Fruit fly (Drosophila melanogaster): Measurements from ENCODE around the gene PK1-R.

Gene PK1-R

dm6 chr3R:14125479-14126121, 22.7 kb upstream of the PK1-R start, which contains the start of the genes 140up and Polr2B (continued):
- peak; percentile 88 for TF ChIP-seq Ets96B (tag; optimal IDR thresholded peaks at IDR 0.05)
- TF ChIP-seq CG11902 (GFP tag; optimal IDR thresholded peaks at IDR 0.05), result peak; percentile 88
- TF ChIP-seq CG4318 (GFP tag; optimal IDR thresholded peaks at IDR 0.05), result peak; percentile 80
- TF ChIP-seq achi (GFP tag; optimal IDR thresholded peaks at IDR 0.05), result peak; percentile 92
- peak; percentile 51 for TF ChIP-seq CG1621 (tag; optimal IDR thresholded peaks at IDR 0.05)
- TF ChIP-seq spab (GFP tag; optimal IDR thresholded peaks at IDR 0.05), result no peak
- TF ChIP-seq Hr4 (GFP tag; optimal IDR thresholded peaks at IDR 0.05), result peak; percentile 78
- peak; percentile 49 to 87 for TF ChIP-seq salr (GFP tag; optimal IDR thresholded peaks at IDR 0.05)
- TF ChIP-seq CG15336 (GFP tag; IDR thresholded peaks at IDR 0.05), result peak; percentile 86

DNA sequence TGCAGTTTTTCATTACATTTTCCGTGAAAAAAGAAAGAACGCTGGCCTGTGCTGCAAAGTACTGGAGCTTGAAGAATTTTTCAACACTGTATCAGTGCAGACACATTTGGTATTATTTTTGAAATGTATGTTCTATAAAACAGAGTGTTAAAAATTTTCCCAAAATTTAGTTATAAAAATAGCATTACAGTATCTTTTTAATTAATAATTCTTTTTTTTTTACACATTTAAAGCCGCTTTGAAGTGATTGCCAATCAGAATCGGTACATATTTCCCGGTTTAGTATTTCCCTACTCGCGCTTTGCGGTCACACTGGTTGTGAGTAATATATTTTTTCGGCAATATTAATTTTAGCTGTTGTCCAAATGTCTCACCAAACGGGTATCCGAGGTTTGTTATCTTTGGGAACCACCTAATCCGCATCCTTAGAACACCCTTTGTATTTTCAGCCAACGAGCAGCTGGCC, 19.5 kb upstream of the PK1-R start, which contains the start of the genes Abi and twf:
Gene Abi, minus strand, starts transcription at position 74 of the 466 bp plus-strand sequence.
Gene twf, plus strand, starts transcription at position 308 of the 466 bp plus-strand sequence.
- TF ChIP-seq CG34406 (GFP tag; optimal IDR thresholded peaks at IDR 0.05), result peak; percentile 48
- no peak for TF ChIP-seq dsx (GFP tag; optimal IDR thresholded peaks at IDR 0.05; ENCODE audit: poor library complexity, severe bottlenecking)
- TF ChIP-seq Smox (GFP tag; optimal IDR thresholded peaks at IDR 0.05), result peak; percentile 64
- no peak for TF ChIP-seq ss (GFP tag; optimal IDR thresholded peaks at IDR 0.05)
- peak; percentile 39 for TF ChIP-seq Ets21C (GFP tag; optimal IDR thresholded peaks at IDR 0.05)
- TF ChIP-seq Eip75B (GFP tag; optimal IDR thresholded peaks at IDR 0.05), result no peak
- no peak for TF ChIP-seq fd85E (GFP tag; optimal IDR thresholded peaks at IDR 0.05)
- TF ChIP-seq esn (GFP tag; optimal IDR thresholded peaks at IDR 0.05), result peak; percentile 77
- TF ChIP-seq CG11762 (GFP tag; optimal IDR thresholded peaks at IDR 0.05; ENCODE audit: insufficient read depth), result peak; percentile 37
- no peak for TF ChIP-seq CG9139 (GFP tag; optimal IDR thresholded peaks at IDR 0.05)
- no peak for TF ChIP-seq spab (GFP tag; optimal IDR thresholded peaks at IDR 0.05)
- TF ChIP-seq pdm3 (GFP tag; optimal IDR thresholded peaks at IDR 0.05), result peak; percentile 70
- peak; percentile 80 for TF ChIP-seq OdsH (GFP tag; optimal IDR thresholded peaks at IDR 0.05)
- TF ChIP-seq Hr4 (GFP tag; optimal IDR thresholded peaks at IDR 0.05), result no peak
- peak; percentile 46 for TF ChIP-seq Sox15 (GFP tag; optimal IDR thresholded peaks at IDR 0.05)
- TF ChIP-seq net (GFP tag; optimal IDR thresholded peaks at IDR 0.05), result peak; percentile 33
- TF ChIP-seq CG8319 (GFP tag; optimal IDR thresholded peaks at IDR 0.05), result peak; percentile 60
- peak; percentile 72 for TF ChIP-seq CG10631 (GFP tag; optimal IDR thresholded peaks at IDR 0.05)
- TF ChIP-seq CG4318 (GFP tag; optimal IDR thresholded peaks at IDR 0.05), result no peak
- peak; percentile 74 for TF ChIP-seq Sox14 (GFP tag; optimal IDR thresholded peaks at IDR 0.05)
- no peak for TF ChIP-seq Ets96B (tag; optimal IDR thresholded peaks at IDR 0.05)
- TF ChIP-seq Eip93F (GFP tag; optimal IDR thresholded peaks at IDR 0.05), result no peak
- no peak for TF ChIP-seq fkh (GFP tag; optimal IDR thresholded peaks at IDR 0.05)
- TF ChIP-seq CG6808 (GFP tag; optimal IDR thresholded peaks at IDR 0.05), result no peak
- peak; percentile 90 for TF ChIP-seq Eip78C (GFP tag)
- TF ChIP-seq CG10669 (GFP tag; optimal IDR thresholded peaks at IDR 0.05), result no peak
- no peak for TF ChIP-seq salr (GFP tag; optimal IDR thresholded peaks at IDR 0.05)
- TF ChIP-seq Lpt (GFP tag; optimal IDR thresholded peaks at IDR 0.05), result no peak
- TF ChIP-seq CG6792 (GFP tag; optimal IDR thresholded peaks at IDR 0.05), result peak; percentile 61
- no peak for TF ChIP-seq CG11294 (GFP tag; IDR thresholded peaks at IDR 0.05)
- peak; percentile 14 for TF ChIP-seq fd59A (GFP tag; optimal IDR thresholded peaks at IDR 0.05)
- no peak for TF ChIP-seq Met (GFP tag; optimal IDR thresholded peaks at IDR 0.05)
- TF ChIP-seq CG8119 (GFP tag; IDR thresholded peaks at IDR 0.05), result no peak
- TF ChIP-seq cyc (GFP tag; optimal IDR thresholded peaks at IDR 0.05), result peak; percentile 70
- peak; percentile 35 for TF ChIP-seq CG7368 (GFP tag; optimal IDR thresholded peaks at IDR 0.05)
- TF ChIP-seq topi (GFP tag; optimal IDR thresholded peaks at IDR 0.05), result peak; percentile 62
- peak; percentile 48 for TF ChIP-seq CG3032 (tag; optimal IDR thresholded peaks at IDR 0.05)
- no peak for TF ChIP-seq Hr38 (GFP tag; optimal IDR thresholded peaks at IDR 0.05)
- TF ChIP-seq CG6163 (GFP tag; IDR thresholded peaks at IDR 0.05), result peak; percentile 52; the same call in 1 of the 3 replicates
- TF ChIP-seq svp (GFP tag), result peak; percentile 73
- peak; percentile 42; the same call in 2 of the 3 replicates for TF ChIP-seq eg (GFP tag; IDR thresholded peaks at IDR 0.05)
- TF ChIP-seq CG8632 (GFP tag; optimal IDR thresholded peaks at IDR 0.05), result peak; percentile 45
- no peak for TF ChIP-seq Gug (GFP tag; IDR thresholded peaks at IDR 0.05)
- TF ChIP-seq CG6276 (GFP tag; optimal IDR thresholded peaks at IDR 0.05), result no peak
- TF ChIP-seq Sox102F (GFP tag; optimal IDR thresholded peaks at IDR 0.05), result peak; percentile 60
